Fruit fly (Drosophila melanogaster) whole organism, pupa: ENCODE data around the gene tau.

ENCODE experiments used
- CG10348 ChIP-seq: fragments of 200-800 bp; sonication (Bioruptor generic); IDR thresholded peaks from 2 replicates; pipeline ENCODE4 v1.3.6; 2022; ENCODE audit warnings: missing biosample characterization, missing genetic modification characterization
- CG12605 ChIP-seq: fragments of 200-800 bp; sonication (Bioruptor generic); IDR thresholded peaks from 2 replicates; pipeline ENCODE4 v1.3.6; 2022; ENCODE audit warnings: missing biosample characterization, missing genetic modification characterization
- CG14655 ChIP-seq: fragments of 200-800 bp; sonication (Bioruptor generic); optimal IDR thresholded peaks from 3 replicates; lab custom pipeline; 2017; ENCODE audit warnings: mild to moderate bottlenecking, missing biosample characterization, missing genetic modification reagents, missing genetic modification characterization
- CG15710 ChIP-seq: fragments of 200-800 bp; sonication (Bioruptor generic); optimal IDR thresholded peaks from 2 replicates; lab custom pipeline; 2018; ENCODE audit warnings: missing biosample characterization, mild to moderate bottlenecking, missing genetic modification characterization, moderate library complexity
- CG17806 ChIP-seq: fragments of 200-800 bp; sonication (Bioruptor generic); optimal IDR thresholded peaks from 2 replicates; lab custom pipeline; 2018; ENCODE audit warnings: missing biosample characterization, mild to moderate bottlenecking, missing genetic modification characterization, moderate library complexity
- CG32121 ChIP-seq: fragments of 200-800 bp; sonication (Bioruptor generic); IDR thresholded peaks from 2 replicates; pipeline ENCODE4 v1.3.6; 2022; ENCODE audit warnings: missing biosample characterization, missing genetic modification characterization
- CG34367 ChIP-seq: fragments of 200-800 bp; sonication (Bioruptor generic); optimal IDR thresholded peaks from 2 replicates; lab custom pipeline; 2018; ENCODE audit warnings: missing biosample characterization, mild to moderate bottlenecking, missing genetic modification characterization
- CG8159 ChIP-seq: fragments of 200-800 bp; sonication (Bioruptor generic); optimal IDR thresholded peaks from 3 replicates; lab custom pipeline; 2018; ENCODE audit warnings: missing biosample characterization, mild to moderate bottlenecking, missing genetic modification characterization, moderate library complexity
- CG8301 ChIP-seq: fragments of 200-800 bp; sonication (Bioruptor generic); optimal IDR thresholded peaks from 2 replicates; lab custom pipeline; 2018; ENCODE audit warnings: missing biosample characterization, mild to moderate bottlenecking, missing genetic modification characterization
- EcR ChIP-seq: fragments of 200-800 bp; sonication (Bioruptor generic); optimal IDR thresholded peaks from 3 replicates; lab custom pipeline; 2019; ENCODE audit warnings: missing biosample characterization, missing genetic modification characterization, mild to moderate bottlenecking, moderate library complexity, missing genetic modification reagents
- Pif1B ChIP-seq: fragments of 200-800 bp; sonication (Bioruptor generic); optimal IDR thresholded peaks from 3 replicates; lab custom pipeline; 2016; ENCODE audit warnings: missing biosample characterization, missing genetic modification characterization
- Snoo ChIP-seq: fragments of 200-800 bp; sonication (Bioruptor generic); optimal IDR thresholded peaks from 3 replicates; lab custom pipeline; 2017; ENCODE audit warnings: missing biosample characterization, mild to moderate bottlenecking, missing genetic modification characterization, inconsistent platforms
- fd96Ca ChIP-seq: fragments of 200-800 bp; sonication (Bioruptor generic); IDR thresholded peaks from 3 replicates; pipeline ENCODE4 v1.3.6; 2022; ENCODE audit warnings: missing biosample characterization, missing genetic modification characterization
- rn ChIP-seq: fragments of 200-800 bp; sonication (Bioruptor generic); IDR thresholded peaks from 2 replicates; pipeline ENCODE4 v1.3.6; 2022; ENCODE audit warnings: missing biosample characterization, missing genetic modification characterization

dm6 chr3R:27685074-27685473 is 28.3 kb upstream of the tau start:
- TF ChIP-seq EcR = peak; percentile 20
- TF ChIP-seq CG12605 (GFP tag; lab: Robert Waterston, UW) = no peak
- TF ChIP-seq CG8301 (tag; lab: Kevin White, UChicago) = no peak
- TF ChIP-seq CG32121 (GFP tag; lab: Robert Waterston, UW) = no peak
- no peak for TF ChIP-seq fd96Ca
- no peak for TF ChIP-seq CG14655
- TF ChIP-seq rn (GFP tag; lab: Robert Waterston, UW) = no peak
- TF ChIP-seq CG34367 (tag; lab: Kevin White, UChicago) = no peak
- TF ChIP-seq Pif1B (GFP tag; lab: Kevin White, UChicago) = no peak
- no peak for TF ChIP-seq CG8159
- no peak for TF ChIP-seq CG10348 (GFP tag; lab: Robert Waterston, UW)
- no peak for TF ChIP-seq CG15710 (tag; lab: Kevin White, UChicago)
- no peak for TF ChIP-seq Snoo (tag; lab: Kevin White, UChicago)
- no peak for TF ChIP-seq CG17806 (tag; lab: Kevin White, UChicago)
